Fruit fly (Drosophila melanogaster) whole organism, prepupa: ENCODE data around the gene Chchd2.

Experiments used
- Blimp-1 ChIP-seq: fragments of 200-800 bp; sonication (Bioruptor generic); optimal IDR thresholded peaks from 3 replicates; lab custom pipeline; 2017; ENCODE audit warnings: missing biosample characterization, missing genetic modification characterization, mild to moderate bottlenecking, moderate library complexity, missing genetic modification reagents
- CG10631 ChIP-seq: fragments of 200-800 bp; sonication (Bioruptor generic); optimal IDR thresholded peaks from 2 replicates; lab custom pipeline; 2016; ENCODE audit warnings: missing biosample characterization, missing genetic modification characterization
- CG10669 ChIP-seq: fragments of 200-800 bp; sonication (Bioruptor generic); optimal IDR thresholded peaks from 3 replicates; lab custom pipeline; 2018; ENCODE audit warnings: missing biosample characterization, mild to moderate bottlenecking, missing genetic modification characterization, moderate library complexity
- CG11294 ChIP-seq: fragments of 200-800 bp; sonication (Bioruptor generic); IDR thresholded peaks from 2 replicates; pipeline ENCODE4 v1.3.6; 2022; ENCODE audit warnings: missing biosample characterization, missing genetic modification characterization
- CG11762 ChIP-seq: fragments of 200-800 bp; sonication (Bioruptor generic); optimal IDR thresholded peaks from 3 replicates; lab custom pipeline; 2016; ENCODE audit warnings: missing biosample characterization, missing genetic modification characterization; ENCODE audit not compliant: insufficient read depth
- CG15336 ChIP-seq: fragments of 200-800 bp; sonication (Bioruptor generic); IDR thresholded peaks from 2 replicates; pipeline ENCODE4 v1.3.6; 2022; ENCODE audit warnings: missing biosample characterization, missing genetic modification characterization
- CG1621 ChIP-seq: fragments of 200-800 bp; sonication (Bioruptor generic); optimal IDR thresholded peaks from 3 replicates; lab custom pipeline; 2018; ENCODE audit warnings: missing biosample characterization, mild to moderate bottlenecking, missing genetic modification characterization
- CG16779 ChIP-seq: fragments of 200-800 bp; sonication (Bioruptor generic); optimal IDR thresholded peaks from 3 replicates; lab custom pipeline; 2017; ENCODE audit warnings: missing biosample characterization, mild to moderate bottlenecking, missing genetic modification characterization
- CG3032 ChIP-seq: fragments of 200-800 bp; optimal IDR thresholded peaks from 2 replicates; lab custom pipeline; 2019; ENCODE audit warnings: missing biosample characterization, mild to moderate bottlenecking, missing genetic modification characterization, moderate library complexity
- CG31627 ChIP-seq: fragments of 200-800 bp; sonication (Bioruptor generic); optimal IDR thresholded peaks from 3 replicates; lab custom pipeline; 2016; ENCODE audit warnings: missing biosample characterization, missing genetic modification characterization
- CG32006 ChIP-seq: fragments of 200-800 bp; sonication (Bioruptor generic); optimal IDR thresholded peaks from 3 replicates; lab custom pipeline; 2017; ENCODE audit warnings: missing biosample characterization, mild to moderate bottlenecking, missing genetic modification characterization
- CG34406 ChIP-seq: fragments of 200-800 bp; sonication (Bioruptor generic); optimal IDR thresholded peaks from 3 replicates; lab custom pipeline; 2016; ENCODE audit warnings: missing biosample characterization, missing genetic modification characterization
- CG3919 ChIP-seq: fragments of 200-800 bp; sonication (Bioruptor generic); optimal IDR thresholded peaks from 3 replicates; lab custom pipeline; 2016; ENCODE audit warnings: missing biosample characterization, missing genetic modification characterization
- CG4318 ChIP-seq: fragments of 200-800 bp; sonication (Bioruptor generic); optimal IDR thresholded peaks from 3 replicates; lab custom pipeline; 2017; ENCODE audit warnings: missing biosample characterization, mild to moderate bottlenecking, missing genetic modification characterization
- CG6163 ChIP-seq: fragments of 200-800 bp; sonication (Bioruptor generic); IDR thresholded peaks from 3 replicates; pipeline ENCODE4 v1.3.6; 2022; ENCODE audit warnings: missing biosample characterization, missing genetic modification characterization
- CG6276 ChIP-seq: fragments of 200-800 bp; sonication (Bioruptor generic); optimal IDR thresholded peaks from 2 replicates; lab custom pipeline; 2017; ENCODE audit warnings: missing biosample characterization, mild to moderate bottlenecking, missing genetic modification characterization
- CG6792 ChIP-seq: fragments of 200-800 bp; sonication (Bioruptor generic); optimal IDR thresholded peaks from 3 replicates; lab custom pipeline; 2016; ENCODE audit warnings: missing biosample characterization, missing genetic modification characterization
- CG6808 ChIP-seq: fragments of 200-800 bp; sonication (Bioruptor generic); optimal IDR thresholded peaks from 3 replicates; lab custom pipeline; 2017; ENCODE audit warnings: missing biosample characterization, missing genetic modification characterization, mild to moderate bottlenecking, moderate library complexity, missing genetic modification reagents
- CG6854 ChIP-seq: fragments of 200-800 bp; sonication (Bioruptor generic); optimal IDR thresholded peaks from 2 replicates; lab custom pipeline; 2017; ENCODE audit warnings: missing biosample characterization, mild to moderate bottlenecking, missing genetic modification characterization
- CG7368 ChIP-seq: fragments of 200-800 bp; sonication (Bioruptor generic); optimal IDR thresholded peaks from 3 replicates; lab custom pipeline; 2016; ENCODE audit warnings: missing biosample characterization, missing genetic modification characterization
- CG8632 ChIP-seq: fragments of 200-800 bp; sonication (Bioruptor generic); optimal IDR thresholded peaks from 3 replicates; lab custom pipeline; 2016; ENCODE audit warnings: missing biosample characterization, missing genetic modification characterization
- Eip75B ChIP-seq: fragments of 200-800 bp; sonication (Bioruptor generic); optimal IDR thresholded peaks from 3 replicates; lab custom pipeline; 2016; ENCODE audit warnings: missing biosample characterization, missing genetic modification characterization
- Eip78C ChIP-seq: fragments of 200-800 bp; sonication (Bioruptor generic); peaks from one replicate; lab custom pipeline; 2016; ENCODE audit warnings: missing biosample characterization, missing genetic modification characterization
- Eip93F ChIP-seq: fragments of 200-800 bp; sonication (Bioruptor generic); optimal IDR thresholded peaks from 2 replicates; lab custom pipeline; 2016; ENCODE audit warnings: missing biosample characterization, mild to moderate bottlenecking, missing genetic modification characterization
- Ets21C ChIP-seq: fragments of 200-800 bp; sonication (Bioruptor generic); optimal IDR thresholded peaks from 3 replicates; lab custom pipeline; 2016; ENCODE audit warnings: missing biosample characterization, missing genetic modification characterization
- Ets96B ChIP-seq: fragments of 200-800 bp; optimal IDR thresholded peaks from 2 replicates; lab custom pipeline; 2019; ENCODE audit warnings: missing biosample characterization, mild to moderate bottlenecking, missing genetic modification characterization, moderate library complexity
- Gug ChIP-seq: fragments of 200-800 bp; sonication (Bioruptor generic); IDR thresholded peaks from 2 replicates; pipeline ENCODE4 v1.3.6; 2022; ENCODE audit warnings: missing biosample characterization, missing genetic modification characterization
- Hr38 ChIP-seq: sonication (Bioruptor generic); optimal IDR thresholded peaks from 2 replicates; lab custom pipeline; 2016; ENCODE audit warnings: missing biosample characterization, missing genetic modification characterization
- Hr39 ChIP-seq: fragments of 200-800 bp; sonication (Bioruptor generic); optimal IDR thresholded peaks from 2 replicates; lab custom pipeline; 2016; ENCODE audit warnings: missing biosample characterization, missing genetic modification characterization
- Lpt ChIP-seq: fragments of 200-800 bp; sonication (Bioruptor generic); optimal IDR thresholded peaks from 3 replicates; lab custom pipeline; 2016; ENCODE audit warnings: missing biosample characterization, missing genetic modification characterization
- Met ChIP-seq: fragments of 200-800 bp; sonication (Bioruptor generic); optimal IDR thresholded peaks from 3 replicates; lab custom pipeline; 2016; ENCODE audit warnings: missing biosample characterization, missing genetic modification characterization
- OdsH ChIP-seq: fragments of 200-800 bp; sonication (Bioruptor generic); optimal IDR thresholded peaks from 3 replicates; lab custom pipeline; 2016; ENCODE audit warnings: missing biosample characterization, missing genetic modification characterization
- Smox ChIP-seq: fragments of 200-800 bp; sonication (Bioruptor generic); optimal IDR thresholded peaks from 3 replicates; lab custom pipeline; 2016; ENCODE audit warnings: missing biosample characterization, missing genetic modification characterization
- Sox102F ChIP-seq: fragments of 200-800 bp; sonication (Bioruptor generic); optimal IDR thresholded peaks from 2 replicates; lab custom pipeline; 2016; ENCODE audit warnings: missing biosample characterization, mild to moderate bottlenecking, missing genetic modification characterization
- Sox14 ChIP-seq: fragments of 200-800 bp; sonication (Bioruptor generic); optimal IDR thresholded peaks from 3 replicates; lab custom pipeline; 2016; ENCODE audit warnings: missing biosample characterization, missing genetic modification characterization
- achi ChIP-seq: fragments of 200-800 bp; sonication (Bioruptor generic); optimal IDR thresholded peaks from 3 replicates; lab custom pipeline; 2016; ENCODE audit warnings: missing biosample characterization, missing genetic modification characterization
- acj6 ChIP-seq: fragments of 200-800 bp; sonication (Bioruptor generic); optimal IDR thresholded peaks from 3 replicates; lab custom pipeline; 2016; ENCODE audit warnings: missing biosample characterization, missing genetic modification characterization
- cyc ChIP-seq: fragments of 200-800 bp; sonication (Bioruptor generic); optimal IDR thresholded peaks from 3 replicates; lab custom pipeline; 2016; ENCODE audit warnings: missing biosample characterization, missing genetic modification characterization
- dac ChIP-seq: fragments of 200-800 bp; sonication (Bioruptor generic); optimal IDR thresholded peaks from 2 replicates; lab custom pipeline; 2017; ENCODE audit warnings: missing biosample characterization, mild to moderate bottlenecking, missing genetic modification characterization
- dsx ChIP-seq: fragments of 200-800 bp; optimal IDR thresholded peaks from 3 replicates; lab custom pipeline; 2019; ENCODE audit warnings: missing biosample characterization, mild to moderate bottlenecking, missing genetic modification characterization, moderate library complexity; ENCODE audit not compliant: poor library complexity, severe bottlenecking
- esn ChIP-seq: fragments of 200-800 bp; sonication (Bioruptor generic); optimal IDR thresholded peaks from 2 replicates; lab custom pipeline; 2016; ENCODE audit warnings: missing biosample characterization, mild to moderate bottlenecking, missing genetic modification characterization, moderate library complexity
- fd59A ChIP-seq: fragments of 200-800 bp; sonication (Bioruptor generic); optimal IDR thresholded peaks from 2 replicates; lab custom pipeline; 2017; ENCODE audit warnings: missing biosample characterization, mild to moderate bottlenecking, missing genetic modification characterization, missing genetic modification reagents
- fd85E ChIP-seq: fragments of 200-800 bp; sonication (Bioruptor generic); optimal IDR thresholded peaks from 3 replicates; lab custom pipeline; 2016; ENCODE audit warnings: missing biosample characterization, missing genetic modification characterization
- lz ChIP-seq: fragments of 200-800 bp; sonication (Bioruptor generic); optimal IDR thresholded peaks from 3 replicates; lab custom pipeline; 2016; ENCODE audit warnings: missing biosample characterization, missing genetic modification characterization
- net ChIP-seq: fragments of 200-800 bp; sonication (Bioruptor generic); optimal IDR thresholded peaks from 3 replicates; lab custom pipeline; 2016; ENCODE audit warnings: missing biosample characterization, missing genetic modification characterization
- pdm3 ChIP-seq: fragments of 200-800 bp; sonication (Bioruptor generic); optimal IDR thresholded peaks from 3 replicates; lab custom pipeline; 2016; ENCODE audit warnings: missing biosample characterization, missing genetic modification characterization
- spab ChIP-seq: fragments of 200-800 bp; sonication (Bioruptor generic); optimal IDR thresholded peaks from 2 replicates; lab custom pipeline; 2017; ENCODE audit warnings: missing biosample characterization, mild to moderate bottlenecking, missing genetic modification characterization, missing genetic modification reagents
- ss ChIP-seq, 2 experiments: fragments of 200-800 bp; sonication (Bioruptor generic); optimal IDR thresholded peaks; 2 replicates in 1 of 2; 3 replicates in 1 of 2; lab custom pipeline; 2017 to 2018; ENCODE audit warnings: mild to moderate bottlenecking in 2 of 2, missing biosample characterization in 2 of 2, missing genetic modification characterization in 2 of 2, moderate library complexity in 1 of 2
- svp ChIP-seq: fragments of 200-800 bp; sonication (Bioruptor generic); peaks from one replicate; lab custom pipeline; 2016; ENCODE audit warnings: missing biosample characterization, missing genetic modification characterization
- topi ChIP-seq: fragments of 200-800 bp; sonication (Bioruptor generic); optimal IDR thresholded peaks from 3 replicates; lab custom pipeline; 2016; ENCODE audit warnings: missing biosample characterization, missing genetic modification characterization
- vri ChIP-seq: fragments of 200-800 bp; sonication (Bioruptor generic); optimal IDR thresholded peaks from 3 replicates; lab custom pipeline; 2016; ENCODE audit warnings: missing biosample characterization, mild to moderate bottlenecking, missing genetic modification characterization

Gene Chchd2

dm6 chrX:17147983-17148637 is 691 bp upstream of the Chchd2 start, which contains the start of gene RpS5a:
RpS5a (minus strand) TSS chrX:17148264.
- peak; percentile 79 for TF ChIP-seq CG31627 (GFP tag; lab: Kevin White, UChicago)
- TF ChIP-seq CG16779 (tag; lab: Kevin White, UChicago), result no peak
- TF ChIP-seq Ets21C (GFP tag; lab: Kevin White, UChicago), result peak; percentile 70
- peak; percentile 87 for TF ChIP-seq CG3919 (GFP tag; lab: Kevin White, UChicago)
- peak; percentile 66 for TF ChIP-seq CG8632 (GFP tag; lab: Kevin White, UChicago)
- TF ChIP-seq CG6792 (GFP tag; lab: Kevin White, UChicago), result peak; percentile 69
- TF ChIP-seq acj6, result peak; percentile 72
- TF ChIP-seq Lpt (GFP tag; lab: Kevin White, UChicago), result peak; percentile 0
- TF ChIP-seq Met (GFP tag; lab: Kevin White, UChicago), result peak; percentile 79
- TF ChIP-seq esn (GFP tag; lab: Kevin White, UChicago), result peak; percentile 78
- TF ChIP-seq CG34406 (GFP tag; lab: Kevin White, UChicago), result peak; percentile 75
- TF ChIP-seq CG11762 (GFP tag; lab: Kevin White, UChicago), result peak; percentile 55
- peak; percentile 60 for TF ChIP-seq vri (GFP tag; lab: Kevin White, UChicago)
- TF ChIP-seq spab, result peak; percentile 43
- TF ChIP-seq CG32006 (GFP tag; lab: Kevin White, UChicago), result peak; percentile 46
- TF ChIP-seq OdsH (GFP tag; lab: Kevin White, UChicago), result peak; percentile 75
- peak; percentile 57 for TF ChIP-seq dac
- peak; percentile 37 for TF ChIP-seq CG15336 (GFP tag; lab: Robert Waterston, UW)
- peak; percentile 85 for TF ChIP-seq CG6854 (GFP tag; lab: Kevin White, UChicago)
- TF ChIP-seq Ets96B, result peak; percentile 21
- TF ChIP-seq pdm3, result peak; percentile 73
- no peak for TF ChIP-seq Eip93F (GFP tag; lab: Kevin White, UChicago)
- peak; percentile 85 for TF ChIP-seq cyc (GFP tag; lab: Kevin White, UChicago)
- peak; percentile 76 for TF ChIP-seq CG6808 (GFP tag; lab: Kevin White, UChicago)
- TF ChIP-seq CG6276 (GFP tag; lab: Kevin White, UChicago), result no peak
- TF ChIP-seq Eip78C (GFP tag; lab: Kevin White, UChicago), result peak; percentile 91
- TF ChIP-seq CG10669 (GFP tag; lab: Kevin White, UChicago), result peak; percentile 71
- TF ChIP-seq CG1621 (tag; lab: Kevin White, UChicago), result peak; percentile 54
- TF ChIP-seq achi (GFP tag; lab: Kevin White, UChicago), result peak; percentile 70
- peak; percentile 56 for TF ChIP-seq CG10631
- TF ChIP-seq ss (GFP tag; optimal IDR thresholded peaks at IDR 0.05; lab: Kevin White, UChicago), result peak; percentile 61 to 85
- TF ChIP-seq CG3032 (tag; lab: Kevin White, UChicago), result peak; percentile 66
- TF ChIP-seq CG11294 (GFP tag; lab: Robert Waterston, UW), result peak; percentile 48; the same call in 1 of the 2 replicates
- TF ChIP-seq svp, result peak; percentile 53
- TF ChIP-seq topi (GFP tag; lab: Kevin White, UChicago), result peak; percentile 79
- TF ChIP-seq Sox102F (GFP tag; lab: Kevin White, UChicago), result peak; percentile 67
- TF ChIP-seq Hr38 (GFP tag; lab: Kevin White, UChicago), result no peak
- TF ChIP-seq Blimp-1 (GFP tag; lab: Kevin White, UChicago), result peak; percentile 59
- TF ChIP-seq Sox14 (GFP tag; lab: Kevin White, UChicago), result peak; percentile 66
- TF ChIP-seq Eip75B (GFP tag; lab: Kevin White, UChicago), result peak; percentile 55
- peak; percentile 79 for TF ChIP-seq Hr39 (GFP tag; lab: Kevin White, UChicago)
- peak; percentile 67 for TF ChIP-seq Smox (GFP tag; lab: Kevin White, UChicago)
- peak; percentile 63 for TF ChIP-seq fd59A (GFP tag; lab: Kevin White, UChicago)
- TF ChIP-seq net (GFP tag; lab: Kevin White, UChicago), result peak; percentile 84
- TF ChIP-seq fd85E (GFP tag; lab: Kevin White, UChicago), result peak; percentile 39
- peak; percentile 76 for TF ChIP-seq CG6163
- TF ChIP-seq CG4318 (GFP tag; lab: Kevin White, UChicago), result no peak
- peak; percentile 33 for TF ChIP-seq dsx
- TF ChIP-seq Gug, result peak; percentile 35; the same call in 1 of the 2 replicates
- peak; percentile 78 for TF ChIP-seq CG7368 (GFP tag; lab: Kevin White, UChicago)
- peak; percentile 81 for TF ChIP-seq lz (GFP tag; lab: Kevin White, UChicago)
